Worm (Caenorhabditis elegans) whole organism, L3 larva: Measurements from ENCODE around the gene ZC239.3.

ENCODE experiments used
- ceh-82 ChIP-seq: fragments of 150-350 bp; optimal IDR thresholded peaks from 2 replicates; lab custom pipeline; 2014; ENCODE audit warnings: missing biosample characterization, missing genetic modification characterization
- mdl-1 ChIP-seq: fragments of 150-350 bp; optimal IDR thresholded peaks from 2 replicates; lab custom pipeline; 2014; ENCODE audit warnings: missing biosample characterization, missing genetic modification characterization
- nhr-11 ChIP-seq: fragments of 150-350 bp; optimal IDR thresholded peaks from 2 replicates; lab custom pipeline; 2014; ENCODE audit warnings: missing biosample characterization, missing genetic modification characterization
- pha-4 ChIP-seq: fragments of 150-350 bp; optimal IDR thresholded peaks from 2 replicates; lab custom pipeline; 2014; ENCODE audit warnings: missing biosample characterization, missing genetic modification reagents, missing genetic modification characterization
- sea-2 ChIP-seq: fragments of 150-350 bp; sonication (generic microtip); optimal IDR thresholded peaks from 4 replicates; lab custom pipeline; 2014; ENCODE audit warnings: missing biosample characterization, missing genetic modification reagents, missing genetic modification characterization
- unc-62 ChIP-seq: fragments of 150-350 bp; sonication (generic microtip); optimal IDR thresholded peaks from 4 replicates; lab custom pipeline; 2014; ENCODE audit warnings: missing biosample characterization, missing genetic modification reagents, missing genetic modification characterization
- zag-1 ChIP-seq: fragments of 150-350 bp; optimal IDR thresholded peaks from 2 replicates; lab custom pipeline; 2014; ENCODE audit warnings: missing biosample characterization, missing genetic modification characterization

ce11 chrII:3248043-3248718 lies 32.3 kb downstream of the ZC239.3 start, which contains the start of the genes fbxc-50 and C17F4.2:
- no peak for TF ChIP-seq unc-62 (GFP tag; lab: Kevin White, UChicago)
- no peak for TF ChIP-seq nhr-11 (tag; lab: Kevin White, UChicago)
- no peak for TF ChIP-seq pha-4 (tag; lab: Kevin White, UChicago)
- no peak for TF ChIP-seq zag-1 (tag; lab: Kevin White, UChicago)
- no peak for TF ChIP-seq ceh-82
- TF ChIP-seq mdl-1 (tag; lab: Kevin White, UChicago) = no peak
- TF ChIP-seq sea-2 (GFP tag; lab: Kevin White, UChicago) = no peak
